Fruit fly (Drosophila melanogaster) whole organism, wandering third instar larva: ENCODE data around the gene CAH4.

ENCODE experiments used
- Abd-B ChIP-seq: fragments of >200 bp; optimal IDR thresholded peaks from 2 replicates; lab custom pipeline; 2017; ENCODE audit warnings: missing biosample characterization, missing genetic modification characterization
- CG32264 ChIP-seq: fragments of 200-800 bp; sonication (Bioruptor generic); optimal IDR thresholded peaks from 2 replicates; lab custom pipeline; 2016; ENCODE audit warnings: missing biosample characterization, missing genetic modification characterization
- CG9705 ChIP-seq: fragments of 200-800 bp; sonication (Bioruptor generic); optimal IDR thresholded peaks from 2 replicates; lab custom pipeline; 2018; ENCODE audit warnings: missing biosample characterization, mild to moderate bottlenecking, missing genetic modification characterization
- CrebA ChIP-seq: fragments of 200-800 bp; sonication (Bioruptor generic); optimal IDR thresholded peaks from 2 replicates; lab custom pipeline; 2016; ENCODE audit warnings: missing biosample characterization, mild to moderate bottlenecking, missing genetic modification characterization, borderline replicate concordance
- Dfd ChIP-seq: fragments of >200 bp; optimal IDR thresholded peaks from 2 replicates; lab custom pipeline; 2017; ENCODE audit warnings: missing biosample characterization, missing genetic modification characterization
- Dif ChIP-seq: fragments of 200-275, 200-300 bp; sonication (Bioruptor generic); optimal IDR thresholded peaks from 2 replicates; lab custom pipeline; 2018; ENCODE audit warnings: missing biosample characterization, missing genetic modification characterization; ENCODE audit not compliant: partially characterized antibody
- GATAd ChIP-seq: sonication (Bioruptor generic); optimal IDR thresholded peaks from 2 replicates; lab custom pipeline; 2016; ENCODE audit warnings: missing biosample characterization, missing genetic modification characterization
- HLH106 ChIP-seq: fragments of 200-800 bp; optimal IDR thresholded peaks from 3 replicates; lab custom pipeline; 2019; ENCODE audit warnings: missing biosample characterization, mild to moderate bottlenecking, missing genetic modification characterization, moderate library complexity
- Hnf4 ChIP-seq: fragments of 200-800 bp; sonication (Bioruptor generic); optimal IDR thresholded peaks from 2 replicates; lab custom pipeline; 2016; ENCODE audit warnings: missing biosample characterization, mild to moderate bottlenecking, missing genetic modification characterization
- Hr78 ChIP-seq: fragments of >200 bp; optimal IDR thresholded peaks from 2 replicates; lab custom pipeline; 2017; ENCODE audit warnings: missing biosample characterization, missing genetic modification characterization
- Hr83 ChIP-seq: fragments of 200-300 bp; sonication (Bioruptor generic); optimal IDR thresholded peaks from 2 replicates; lab custom pipeline; 2016; ENCODE audit warnings: missing biosample characterization, mild to moderate bottlenecking, missing genetic modification characterization, moderate library complexity; ENCODE audit not compliant: poor library complexity, severe bottlenecking
- Jra ChIP-seq: sonication (Bioruptor generic); optimal IDR thresholded peaks from 2 replicates; lab custom pipeline; 2016; ENCODE audit warnings: missing biosample characterization, missing genetic modification characterization
- Mio ChIP-seq: sonication (Bioruptor generic); optimal IDR thresholded peaks from 2 replicates; lab custom pipeline; 2016; ENCODE audit warnings: missing biosample characterization, missing genetic modification characterization
- Myc ChIP-seq: fragments of >200 bp; optimal IDR thresholded peaks from 2 replicates; lab custom pipeline; 2017
- OdsH ChIP-seq: fragments of 200-800 bp; sonication (Bioruptor generic); optimal IDR thresholded peaks from 2 replicates; lab custom pipeline; 2016; ENCODE audit warnings: missing biosample characterization, mild to moderate bottlenecking, missing genetic modification characterization
- Rel ChIP-seq, 2 experiments: fragments of 200-800 bp; sonication (Bioruptor generic) in 1 of 2; optimal IDR thresholded peaks; 2 replicates in 1 of 2; 3 replicates in 1 of 2; lab custom pipeline; 2016 to 2019; ENCODE audit warnings: mild to moderate bottlenecking in 2 of 2, missing biosample characterization in 2 of 2, missing genetic modification characterization in 2 of 2, moderate library complexity in 1 of 2
- Sp1 ChIP-seq: fragments of 200-800 bp; sonication (Bioruptor generic); optimal IDR thresholded peaks from 3 replicates; lab custom pipeline; 2019; ENCODE audit warnings: missing biosample characterization, mild to moderate bottlenecking, missing genetic modification characterization, moderate library complexity
- Vsx2 ChIP-seq: fragments of 200-300, 225-300 bp; sonication (Bioruptor generic); optimal IDR thresholded peaks from 2 replicates; lab custom pipeline; 2018; ENCODE audit warnings: missing biosample characterization, missing genetic modification characterization; ENCODE audit not compliant: partially characterized antibody
- br ChIP-seq: fragments of 200-800 bp; sonication (Bioruptor generic); optimal IDR thresholded peaks from 2 replicates; lab custom pipeline; 2016; ENCODE audit warnings: missing biosample characterization, missing genetic modification characterization
- brk ChIP-seq: fragments of 200-800 bp; sonication (Bioruptor generic); optimal IDR thresholded peaks from 2 replicates; lab custom pipeline; 2016; ENCODE audit warnings: missing biosample characterization, mild to moderate bottlenecking, missing genetic modification characterization
- dl ChIP-seq, 2 experiments: fragments of 175-275, 200-275 bp in 1 of 2; fragments of 200-275 bp in 1 of 2; sonication (Bioruptor generic); optimal IDR thresholded peaks; lab custom pipeline; 2018; ENCODE audit warnings: mild to moderate bottlenecking in 2 of 2, missing biosample characterization in 2 of 2, missing genetic modification characterization in 2 of 2, moderate library complexity in 2 of 2; ENCODE audit not compliant: partially characterized antibody in 2 of 2, insufficient read depth in 1 of 2
- dmrt93B ChIP-seq: fragments of 200-800 bp; sonication (Bioruptor generic); optimal IDR thresholded peaks from 2 replicates; lab custom pipeline; 2018; ENCODE audit warnings: missing biosample characterization, mild to moderate bottlenecking, missing genetic modification characterization
- dsf ChIP-seq: sonication (Bioruptor generic); optimal IDR thresholded peaks from 2 replicates; lab custom pipeline; 2016; ENCODE audit warnings: missing biosample characterization, missing genetic modification characterization, borderline replicate concordance
- ey ChIP-seq: fragments of 200-800 bp; sonication (Bioruptor generic); optimal IDR thresholded peaks from 2 replicates; lab custom pipeline; 2016; ENCODE audit warnings: missing biosample characterization, missing genetic modification characterization
- foxo ChIP-seq, 2 experiments: fragments of 200-800 bp; sonication (Bioruptor generic); optimal IDR thresholded peaks; 2 replicates in 1 of 2; 3 replicates in 1 of 2; lab custom pipeline; 2016 to 2017; ENCODE audit warnings: missing biosample characterization in 2 of 2, missing genetic modification characterization in 2 of 2
- fru ChIP-seq: fragments of 200-800 bp; sonication (Bioruptor generic); optimal IDR thresholded peaks from 3 replicates; lab custom pipeline; 2016; ENCODE audit warnings: missing biosample characterization, mild to moderate bottlenecking, missing genetic modification characterization
- jim ChIP-seq: fragments of 175-275, 200-325 bp; sonication (Bioruptor generic); optimal IDR thresholded peaks from 2 replicates; lab custom pipeline; 2016; ENCODE audit warnings: missing biosample characterization, mild to moderate bottlenecking, missing genetic modification characterization
- lola ChIP-seq: fragments of >200 bp; optimal IDR thresholded peaks from 2 replicates; lab custom pipeline; 2017; ENCODE audit warnings: missing biosample characterization, missing genetic modification characterization
- pan ChIP-seq: fragments of >200 bp; optimal IDR thresholded peaks from 2 replicates; lab custom pipeline; 2017
- psq ChIP-seq: fragments of 200-800 bp; sonication (Bioruptor generic); optimal IDR thresholded peaks from 3 replicates; lab custom pipeline; 2017; ENCODE audit warnings: missing biosample characterization, mild to moderate bottlenecking, missing genetic modification characterization, moderate library complexity
- rgr ChIP-seq: fragments of 200-800 bp; sonication (Bioruptor generic); optimal IDR thresholded peaks from 3 replicates; lab custom pipeline; 2016; ENCODE audit warnings: missing biosample characterization, mild to moderate bottlenecking, missing genetic modification characterization
- sage ChIP-seq: fragments of 200-800 bp; sonication (Bioruptor generic); optimal IDR thresholded peaks from 2 replicates; lab custom pipeline; 2016; ENCODE audit warnings: missing biosample characterization, mild to moderate bottlenecking, missing genetic modification characterization
- sv ChIP-seq: fragments of 200-800 bp; sonication (Bioruptor generic); optimal IDR thresholded peaks from 3 replicates; lab custom pipeline; 2016; ENCODE audit warnings: missing biosample characterization, missing genetic modification characterization
- tai ChIP-seq: sonication (Bioruptor generic); optimal IDR thresholded peaks from 2 replicates; lab custom pipeline; 2016; ENCODE audit warnings: missing biosample characterization, missing genetic modification characterization
- usp ChIP-seq: fragments of >200 bp; optimal IDR thresholded peaks from 2 replicates; lab custom pipeline; 2017; ENCODE audit warnings: missing biosample characterization, missing genetic modification characterization
- woc ChIP-seq: sonication (Bioruptor generic); optimal IDR thresholded peaks from 2 replicates; lab custom pipeline; 2016; ENCODE audit warnings: missing biosample characterization, mild to moderate bottlenecking, missing genetic modification characterization

CAH4 gene

DNA sequence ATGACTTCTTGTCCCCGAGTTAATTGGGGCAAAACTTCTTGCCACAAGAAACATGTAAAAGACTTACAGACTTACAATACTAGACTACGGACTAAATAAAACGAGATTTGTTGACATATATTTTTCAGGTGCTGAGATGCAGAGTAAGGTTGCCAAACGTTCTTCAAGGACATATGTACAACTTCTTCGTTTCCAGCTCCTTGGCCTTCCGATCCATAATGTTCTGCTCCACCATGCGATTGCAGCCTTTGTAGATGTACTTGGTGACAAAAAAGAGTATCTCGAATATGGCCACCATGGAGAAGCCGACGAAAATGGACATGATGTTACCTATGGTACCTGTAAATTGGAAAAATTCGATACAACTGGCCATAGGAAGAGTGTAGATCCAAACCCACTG, at the start of gene CAH4:
CAH4 (minus strand) TSS at position 101 of the 400 bp plus-strand sequence.
- TF ChIP-seq OdsH (GFP tag; lab: Kevin White, UChicago) (no peak), foxo (GFP tag; optimal IDR thresholded peaks at IDR 0.05; lab: Kevin White, UChicago) (no peak), woc (GFP tag; lab: Kevin White, UChicago) (no peak), dl (GFP tag; optimal IDR thresholded peaks at IDR 0.05; lab: Kevin White, UChicago; ENCODE audit: insufficient read depth in 1 of 2, partially characterized antibody in 2 of 2) (no peak), psq (no peak)
- TF ChIP-seq, all 38 proteins: peak for 0

DNA sequence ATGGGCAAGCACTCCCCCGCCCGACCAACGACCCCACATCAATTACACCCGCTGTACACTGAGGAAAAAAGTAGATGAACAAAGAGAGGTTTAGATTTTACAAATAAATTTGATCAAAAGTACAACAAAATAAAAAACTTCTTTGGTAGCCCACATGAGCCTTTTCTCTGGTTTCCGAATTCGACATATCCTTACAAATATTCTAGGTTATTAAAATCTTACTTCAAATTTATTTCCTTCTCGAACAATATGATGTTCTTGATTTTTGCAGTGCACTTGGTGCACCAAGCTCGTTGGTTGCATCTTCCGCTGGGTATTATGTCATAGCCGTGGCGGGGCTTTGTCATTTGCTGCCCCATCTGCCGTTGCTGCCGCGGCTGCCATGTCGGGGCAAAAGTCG, 49.3 kb upstream of the CAH4 start:
- TF ChIP-seq usp: no peak
- TF ChIP-seq Hr83 (GFP tag; lab: Kevin White, UChicago): no peak
- no peak for TF ChIP-seq Dfd (GFP tag; lab: Kevin White, UChicago)
- no peak for TF ChIP-seq brk (GFP tag; lab: Kevin White, UChicago)
- TF ChIP-seq sage: no peak
- TF ChIP-seq dsf (GFP tag; lab: Kevin White, UChicago): no peak
- no peak for TF ChIP-seq tai (GFP tag; lab: Kevin White, UChicago)
- no peak for TF ChIP-seq CG9705

DNA sequence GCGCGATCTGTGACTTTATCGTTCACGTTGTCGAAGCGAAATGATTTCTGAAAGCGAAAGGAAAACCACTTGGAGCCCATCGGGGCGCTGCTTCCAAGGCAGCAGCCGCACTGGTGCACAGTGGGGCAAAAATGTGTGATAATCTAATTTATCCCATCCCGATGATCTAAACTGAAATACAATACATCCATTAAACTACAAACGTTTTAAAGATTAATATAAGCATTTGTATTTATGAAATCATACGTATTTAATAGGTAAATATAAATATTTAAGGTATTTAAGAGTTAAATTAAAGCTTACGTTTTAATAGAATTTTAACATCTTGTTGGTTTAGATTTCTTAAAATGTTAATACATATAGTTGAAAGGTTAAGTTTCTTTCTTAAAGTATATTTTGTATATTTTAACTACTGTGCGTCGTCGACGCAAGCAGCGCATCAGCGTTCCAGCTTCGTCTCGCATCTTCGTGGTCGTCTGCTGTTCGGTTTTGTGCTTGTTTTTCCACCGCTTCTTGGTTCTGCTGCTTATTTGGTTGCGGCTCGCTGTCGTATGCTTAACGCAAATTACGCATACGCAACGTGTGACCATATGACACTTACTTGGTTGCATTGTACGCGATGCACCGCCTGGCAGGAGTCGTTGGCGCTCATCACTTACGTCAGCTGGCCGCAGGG, 48.7 kb upstream of the CAH4 start, which contains the start of gene CG13643:
CG13643 (minus strand) TSS at position 46 of the 676 bp plus-strand sequence.
- TF ChIP-seq Jra (GFP tag; lab: Kevin White, UChicago) (no peak), Mio (no peak), fru (no peak), dmrt93B (GFP tag; lab: Kevin White, UChicago) (no peak), psq (no peak), Rel (GFP tag; optimal IDR thresholded peaks at IDR 0.05; lab: Kevin White, UChicago) (no peak), Rel (tag; optimal IDR thresholded peaks at IDR 0.05; lab: Kevin White, UChicago) (no peak), rgr (no peak), foxo (GFP tag; optimal IDR thresholded peaks at IDR 0.05; lab: Kevin White, UChicago) (no peak), lola (GFP tag; lab: Kevin White, UChicago) (no peak), sage (no peak), sv (no peak)

DNA sequence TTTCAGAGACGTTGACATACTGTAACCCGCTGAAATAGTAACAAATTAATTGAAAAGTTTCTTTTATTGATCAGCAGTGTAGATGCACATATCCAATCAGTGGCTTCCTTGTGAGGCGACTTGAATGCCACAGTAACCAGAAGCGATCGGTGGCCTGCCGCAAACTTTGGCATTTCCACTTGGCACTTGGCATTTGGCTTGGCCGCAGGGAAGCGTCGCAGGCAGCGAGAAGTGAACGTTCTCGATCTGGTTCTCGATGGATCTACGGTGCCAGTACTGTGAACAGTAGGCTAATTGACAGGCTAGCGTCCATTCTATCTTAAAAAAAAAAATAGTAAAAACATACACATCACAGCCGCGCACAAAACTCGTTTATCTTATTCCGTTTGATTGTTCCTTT, 43.5 kb upstream of the CAH4 start, which contains the start of gene CG10845:
CG10845 (plus strand) TSS at position 301 of the 400 bp plus-strand sequence.
- TF ChIP-seq brk (GFP tag; lab: Kevin White, UChicago) (no peak), Vsx2 (GFP tag; lab: Kevin White, UChicago) (no peak), br (no peak), dl (GFP tag; optimal IDR thresholded peaks at IDR 0.05; lab: Kevin White, UChicago; ENCODE audit: insufficient read depth in 1 of 2, partially characterized antibody in 2 of 2) (no peak), Dfd (GFP tag; lab: Kevin White, UChicago) (no peak), ey (GFP tag; lab: Kevin White, UChicago) (no peak), dmrt93B (GFP tag; lab: Kevin White, UChicago) (no peak), pan (lab: Kevin White, UChicago) (no peak), Myc (lab: Kevin White, UChicago) (no peak), Sp1 (GFP tag; lab: Kevin White, UChicago) (no peak)

DNA sequence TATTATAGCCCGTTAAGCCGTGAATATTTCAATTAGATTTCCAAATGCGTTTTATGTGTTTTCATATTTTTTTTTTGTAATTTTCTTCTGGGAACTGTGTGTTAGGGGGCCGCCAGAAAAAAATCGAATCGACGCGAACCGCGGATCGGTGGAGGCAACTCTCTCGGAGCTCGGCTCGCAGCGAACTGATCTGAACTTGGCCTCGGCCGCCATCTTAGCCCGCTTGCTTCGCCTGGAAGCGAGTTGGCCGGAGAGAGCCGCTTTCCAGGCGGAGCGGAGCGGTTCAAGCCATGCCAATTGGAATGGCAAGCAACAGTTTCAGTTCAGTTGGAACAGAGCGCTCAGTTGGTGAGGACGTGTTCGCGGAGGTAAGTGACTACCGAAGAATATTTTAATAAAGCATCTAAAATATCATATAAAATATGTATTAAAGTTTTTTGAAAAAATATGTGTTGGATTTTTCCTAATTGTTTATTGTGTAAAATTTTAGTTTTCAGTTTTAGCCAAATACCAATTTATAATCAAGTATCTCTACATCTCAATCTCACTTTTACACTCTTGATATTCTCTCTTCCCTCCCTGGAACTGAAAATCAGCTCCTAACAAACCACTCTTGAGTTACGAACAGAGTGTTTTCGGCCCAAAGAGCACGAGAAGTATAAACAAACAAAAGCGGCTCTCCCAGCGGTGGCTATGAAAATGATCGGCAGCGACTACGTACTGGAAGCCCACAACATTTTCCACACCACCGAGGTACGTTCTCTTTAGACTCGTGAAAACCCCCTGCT, 37.3 kb upstream of the CAH4 start, which contains the start of the genes CG31121 and CG11069:
CG31121 (minus strand) TSS at position 187 of the 788 bp plus-strand sequence.
CG11069 (plus strand) TSS at position 324 of the 788 bp plus-strand sequence.
- TF ChIP-seq br (no peak), dl (GFP tag; optimal IDR thresholded peaks at IDR 0.05; lab: Kevin White, UChicago; ENCODE audit: insufficient read depth in 1 of 2, partially characterized antibody in 2 of 2) (peak in 1 of 2 experiments; percentile 49), Myc (lab: Kevin White, UChicago) (no peak), woc (GFP tag; lab: Kevin White, UChicago) (no peak), lola (GFP tag; lab: Kevin White, UChicago) (no peak), Hnf4 (GFP tag; lab: Kevin White, UChicago) (no peak), Vsx2 (GFP tag; lab: Kevin White, UChicago) (peak; percentile 13), rgr (no peak), Abd-B (GFP tag; lab: Kevin White, UChicago) (no peak), GATAd (GFP tag; lab: Kevin White, UChicago) (no peak), pan (lab: Kevin White, UChicago) (no peak), CG9705 (no peak), ey (GFP tag; lab: Kevin White, UChicago) (no peak), Dif (GFP tag; lab: Kevin White, UChicago) (peak; percentile 74), dmrt93B (GFP tag; lab: Kevin White, UChicago) (no peak), Sp1 (GFP tag; lab: Kevin White, UChicago) (no peak), dsf (GFP tag; lab: Kevin White, UChicago) (no peak), usp (no peak), CG32264 (GFP tag; lab: Kevin White, UChicago) (no peak), Hr78 (GFP tag; lab: Kevin White, UChicago) (no peak), tai (GFP tag; lab: Kevin White, UChicago) (no peak), sv (no peak), jim (GFP tag; lab: Kevin White, UChicago) (no peak), Dfd (GFP tag; lab: Kevin White, UChicago) (no peak), CrebA (GFP tag; lab: Kevin White, UChicago) (peak; percentile 33), OdsH (GFP tag; lab: Kevin White, UChicago) (no peak), HLH106 (no peak)
